Worm (Caenorhabditis elegans) whole organism, L4 larva: ENCODE results near the gene T27E7.1.
"Not testable (repeated sequence)": the region's sequence is repeated elsewhere in the genome, so short reads cannot be mapped to it uniquely, and the experiment has no call there.

Source experiments
- D1046.2 ChIP-seq: fragments of 200-800 bp; sonication (Bioruptor generic); IDR thresholded peaks from 2 replicates; pipeline ENCODE4 v1.3.6; 2022; ENCODE audit warnings: missing genetic modification characterization, missing compliant biosample characterization
- F10B5.3 ChIP-seq: sonication (generic microtip); optimal IDR thresholded peaks from 2 replicates; lab custom pipeline; 2016; ENCODE audit warnings: mild to moderate bottlenecking, missing genetic modification characterization, missing compliant biosample characterization
- Y75B8A.6 ChIP-seq: fragments of 200-800 bp; sonication (Bioruptor generic); IDR thresholded peaks from 2 replicates; pipeline ENCODE4 v1.3.6; 2022; ENCODE audit warnings: missing genetic modification reagents, missing genetic modification characterization, missing compliant biosample characterization
- ZK337.2 ChIP-seq: fragments of 200-800 bp; sonication (Bioruptor generic); IDR thresholded peaks from 2 replicates; pipeline ENCODE4 v1.3.6; 2022; ENCODE audit warnings: missing genetic modification reagents, missing genetic modification characterization, missing compliant biosample characterization
- aha-1 ChIP-seq: fragments of 150-350 bp; peaks from one replicate; lab custom pipeline; 2014; ENCODE audit warnings: missing biosample characterization, missing genetic modification characterization
- ceh-32 ChIP-seq: sonication (generic microtip); optimal IDR thresholded peaks from 2 replicates; lab custom pipeline; 2016; ENCODE audit warnings: mild to moderate bottlenecking, missing genetic modification characterization, missing compliant biosample characterization; ENCODE audit not compliant: poor library complexity
- cey-2 ChIP-seq: sonication (generic microtip); optimal IDR thresholded peaks from 3 replicates; lab custom pipeline; 2017; ENCODE audit warnings: missing genetic modification characterization, mild to moderate bottlenecking, missing compliant biosample characterization, antibody characterized with exemption, borderline replicate concordance; ENCODE audit not compliant: insufficient read depth
- ctbp-1 ChIP-seq: fragments of 200-800 bp; sonication (Bioruptor generic); IDR thresholded peaks from 2 replicates; pipeline ENCODE4 v1.3.6; 2022; ENCODE audit warnings: missing genetic modification reagents, missing genetic modification characterization, missing compliant biosample characterization
- daf-16 ChIP-seq, 3 experiments: sonication (generic microtip); optimal IDR thresholded peaks; 2 replicates each; lab custom pipeline; 2016 to 2017; ENCODE audit warnings: missing genetic modification characterization in 3 of 3, missing genetic modification reagents in 3 of 3, mild to moderate bottlenecking in 2 of 3, missing compliant biosample characterization in 2 of 3, missing biosample characterization in 1 of 3, moderate library complexity in 1 of 3
- dpl-1 ChIP-seq: fragments of 150-350 bp; optimal IDR thresholded peaks from 2 replicates; lab custom pipeline; 2014; ENCODE audit warnings: missing biosample characterization, missing genetic modification reagents, missing genetic modification characterization
- dve-1 ChIP-seq: sonication (generic microtip); optimal IDR thresholded peaks from 2 replicates; lab custom pipeline; 2017; ENCODE audit warnings: antibody characterized with exemption, mild to moderate bottlenecking, missing genetic modification characterization, missing compliant biosample characterization; ENCODE audit not compliant: insufficient read depth
- hlh-30 ChIP-seq: sonication (generic microtip); optimal IDR thresholded peaks from 2 replicates; lab custom pipeline; 2017; ENCODE audit warnings: antibody characterized with exemption, mild to moderate bottlenecking, missing genetic modification characterization, missing compliant biosample characterization; ENCODE audit not compliant: insufficient read depth
- lin-13 ChIP-seq: fragments of 150-350 bp; optimal IDR thresholded peaks from 2 replicates; lab custom pipeline; 2014; ENCODE audit warnings: missing biosample characterization, missing genetic modification reagents, missing genetic modification characterization
- lin-39 ChIP-seq: fragments of 150-350 bp; optimal IDR thresholded peaks from 2 replicates; lab custom pipeline; 2014; ENCODE audit warnings: missing biosample characterization, missing genetic modification reagents, missing genetic modification characterization
- madf-9 ChIP-seq: fragments of 200-800 bp; sonication (Bioruptor generic); conservative IDR thresholded peaks from 2 replicates; pipeline ENCODE4 v1.3.6; 2022; ENCODE audit warnings: missing genetic modification reagents, missing genetic modification characterization, missing compliant biosample characterization
- mes-2 ChIP-seq: sonication (generic microtip); optimal IDR thresholded peaks from 2 replicates; lab custom pipeline; 2016; ENCODE audit warnings: missing genotype, mild to moderate bottlenecking, missing genetic modification characterization, missing compliant biosample characterization; ENCODE audit not compliant: poor library complexity, severe bottlenecking
- mxl-2 ChIP-seq: fragments of 200-800 bp; sonication (Bioruptor generic); conservative IDR thresholded peaks from 2 replicates; pipeline ENCODE4 v1.3.6; 2022; ENCODE audit warnings: missing genetic modification reagents, missing genetic modification characterization, missing compliant biosample characterization
- nhr-28 ChIP-seq: fragments of 150-350 bp; optimal IDR thresholded peaks from 2 replicates; lab custom pipeline; 2014; ENCODE audit warnings: missing biosample characterization, missing genetic modification characterization
- nhr-42 ChIP-seq: fragments of 200-800 bp; sonication (Bioruptor generic); IDR thresholded peaks from 2 replicates; pipeline ENCODE4 v1.3.6; 2022; ENCODE audit warnings: missing genetic modification characterization, missing compliant biosample characterization
- nhr-77 ChIP-seq: fragments of 150-350 bp; optimal IDR thresholded peaks from 2 replicates; lab custom pipeline; 2014; ENCODE audit warnings: missing biosample characterization, missing genetic modification characterization
- pqm-1 ChIP-seq: sonication (generic microtip); optimal IDR thresholded peaks from 2 replicates; lab custom pipeline; 2017; ENCODE audit warnings: missing biosample characterization, missing genetic modification characterization
- saeg-2 ChIP-seq: fragments of 200-800 bp; sonication (Bioruptor generic); IDR thresholded peaks from 2 replicates; pipeline ENCODE4 v1.3.6; 2022; ENCODE audit warnings: missing genetic modification reagents, missing genetic modification characterization, missing compliant biosample characterization
- skn-1 ChIP-seq: fragments of 150-350 bp; optimal IDR thresholded peaks from 2 replicates; lab custom pipeline; 2014; ENCODE audit warnings: missing biosample characterization, missing genetic modification characterization
- snpc-4 ChIP-seq: fragments of 150-350 bp; optimal IDR thresholded peaks from 2 replicates; lab custom pipeline; 2014; ENCODE audit warnings: missing biosample characterization, missing genetic modification characterization
- unc-62 ChIP-seq, 3 experiments: fragments of 150-350 bp in 1 of 3; sonication (generic microtip); optimal IDR thresholded peaks in 2 of 3; peaks in 1 of 3; 1 replicate in 1 of 3; 2 replicates in 2 of 3; lab custom pipeline; 2014 to 2017; ENCODE audit warnings: missing biosample characterization in 3 of 3, missing genetic modification characterization in 3 of 3, missing genetic modification reagents in 3 of 3, missing genotype in 1 of 3

The T27E7.1 gene

ce11 chrIV:14549308-14549707, 29.7 kb downstream of the T27E7.1 start, which contains the start of gene T27E7.9:
TSS of gene T27E7.9 (minus strand) at chrIV:14549408.
- no peak for TF ChIP-seq lin-13
- no peak for TF ChIP-seq cey-2 (tag; lab: Kevin White, UChicago)
- TF ChIP-seq saeg-2 (GFP tag; lab: Robert Waterston, UW), result no peak

ce11 chrIV:14551870-14552269, 32.3 kb downstream of the T27E7.1 start, which contains the start of gene pals-30:
TSS of gene pals-30 (minus strand) at chrIV:14551970.
- TF ChIP-seq skn-1 (tag; lab: Kevin White, UChicago); D1046.2 (GFP tag; lab: Robert Waterston, UW); ZK337.2 (GFP tag; lab: Robert Waterston, UW): not testable (repeated sequence)
- TF ChIP-seq, all 104 proteins: peak for 0; not testable (repeated sequence) for 104

- TF ChIP-seq aha-1 (peak; percentile 24), nhr-42 (GFP tag; lab: Robert Waterston, UW) (no peak)
Observed at ce11 chrIV:14554788-14555187, 35.2 kb downstream of the T27E7.1 start, which contains the start of gene Y57G11B.6. TSS of gene Y57G11B.6 (minus strand) at chrIV:14554888.

- TF ChIP-seq nhr-77 (tag; lab: Kevin White, UChicago) (no peak), aha-1 (peak; percentile 54)
- TF ChIP-seq, all 104 proteins: peak for 1
Observed at ce11 chrIV:14557642-14558041, 38.1 kb downstream of the T27E7.1 start.

ce11 chrIV:14559267-14559666, 39.7 kb downstream of the T27E7.1 start:
- no peak for TF ChIP-seq snpc-4 (tag; lab: Kevin White, UChicago)
- no peak for TF ChIP-seq madf-9 (GFP tag; lab: Robert Waterston, UW)
- TF ChIP-seq daf-16 (GFP tag; optimal IDR thresholded peaks at IDR 0.05; lab: Kevin White, UChicago), result no peak
- peak; percentile 20 for TF ChIP-seq daf-16 (tag; optimal IDR thresholded peaks at IDR 0.05; lab: Kevin White, UChicago)
- TF ChIP-seq pqm-1 (tag; lab: Kevin White, UChicago), result peak; percentile 50
- TF ChIP-seq mes-2 (tag; lab: Kevin White, UChicago), result no peak
- TF ChIP-seq mxl-2 (GFP tag; lab: Robert Waterston, UW), result no peak
- TF ChIP-seq nhr-28 (tag; lab: Kevin White, UChicago), result peak; percentile 10
- no peak for TF ChIP-seq dpl-1
- TF ChIP-seq hlh-30 (tag; lab: Kevin White, UChicago), result no peak

- TF ChIP-seq ctbp-1 (GFP tag; lab: Robert Waterston, UW) (no peak), ceh-32 (tag; lab: Kevin White, UChicago) (no peak), saeg-2 (GFP tag; lab: Robert Waterston, UW) (no peak), lin-39 (tag; lab: Kevin White, UChicago) (no peak), nhr-28 (tag; lab: Kevin White, UChicago) (peak; percentile 31), pqm-1 (tag; lab: Kevin White, UChicago) (peak; percentile 36), F10B5.3 (tag; lab: Kevin White, UChicago) (no peak), daf-16 (GFP tag; optimal IDR thresholded peaks at IDR 0.05; lab: Kevin White, UChicago) (no peak), daf-16 (tag; optimal IDR thresholded peaks at IDR 0.05; lab: Kevin White, UChicago) (peak; percentile 85), unc-62 (GFP tag; optimal IDR thresholded peaks at IDR 0.05 in 1 of 2; lab: Kevin White, UChicago) (no peak), unc-62 (tag; optimal IDR thresholded peaks at IDR 0.05; lab: Kevin White, UChicago) (no peak), Y75B8A.6 (GFP tag; lab: Robert Waterston, UW) (no peak), hlh-30 (tag; lab: Kevin White, UChicago) (peak; percentile 37), dve-1 (tag; lab: Kevin White, UChicago) (peak; percentile 73)
Observed at ce11 chrIV:14561677-14562076, 42.1 kb downstream of the T27E7.1 start.
